Worm (Caenorhabditis elegans): Measurements from ENCODE around the gene VZK822L.2.

DNA sequence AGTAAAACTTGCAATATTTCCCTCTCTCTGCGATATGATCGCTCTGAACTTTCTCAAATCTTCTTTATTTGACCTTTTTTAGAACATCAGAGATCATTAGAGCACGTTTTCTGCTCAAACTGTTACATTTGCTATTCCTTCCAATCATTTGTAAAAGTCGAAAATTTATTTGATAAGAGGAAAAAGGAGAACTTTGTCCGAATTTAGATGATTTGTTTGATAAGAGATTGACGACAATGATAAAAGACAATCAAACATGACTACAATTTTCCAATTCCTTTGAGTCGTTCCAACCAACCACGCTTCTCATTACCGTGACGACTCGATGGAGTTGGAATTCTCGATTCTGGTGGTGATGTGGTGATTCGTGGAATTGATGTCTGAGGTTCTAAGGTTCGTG is 6.1 kb downstream of the VZK822L.2 start:
- TF ChIP-seq tbx-37 (GFP tag; conservative IDR thresholded peaks at IDR 0.05) (no peak), ama-1 (optimal IDR thresholded peaks at IDR 0.05) (no peak)

All from whole organism, early embryonic.